Fruit fly (Drosophila melanogaster) whole organism, embryonic: ENCODE measurements around the gene sdt.
A peak's percentile ranks its signal among the peaks of the same experiment; 100 is the strongest.

Source experiments
- BEAF-32 ChIP-seq: fragments of 200-800 bp; sonication (Bioruptor generic); optimal IDR thresholded peaks from 3 replicates; lab custom pipeline; 2017; ENCODE audit warnings: missing biosample characterization, missing genetic modification characterization, mild to moderate bottlenecking, moderate library complexity, missing genetic modification reagents
- Blimp-1 ChIP-seq: fragments of 200-800 bp; sonication (Bioruptor generic); optimal IDR thresholded peaks from 3 replicates; lab custom pipeline; 2018; ENCODE audit warnings: missing biosample characterization, missing genetic modification characterization, mild to moderate bottlenecking, moderate library complexity, missing genetic modification reagents
- CG10366 ChIP-seq: fragments of 200-800 bp; sonication (Bioruptor generic); IDR thresholded peaks from 2 replicates; pipeline ENCODE4 v1.3.6; 2022; ENCODE audit warnings: missing biosample characterization, missing genetic modification characterization
- CG10431 ChIP-seq: fragments of 200-800 bp; sonication (Bioruptor generic); optimal IDR thresholded peaks from 3 replicates; lab custom pipeline; 2018; ENCODE audit warnings: missing biosample characterization, mild to moderate bottlenecking, missing genetic modification characterization
- CG11504 ChIP-seq: fragments of 200-800 bp; sonication (Bioruptor generic); optimal IDR thresholded peaks from 3 replicates; lab custom pipeline; 2019; ENCODE audit warnings: missing biosample characterization, mild to moderate bottlenecking, missing genetic modification characterization, moderate library complexity
- CG12659 ChIP-seq: fragments of 200-800 bp; sonication (Bioruptor generic); optimal IDR thresholded peaks from 3 replicates; lab custom pipeline; 2017; ENCODE audit warnings: mild to moderate bottlenecking, missing biosample characterization, missing genetic modification reagents, missing genetic modification characterization
- CG14710 ChIP-seq: fragments of 200-800 bp; sonication (Bioruptor generic); optimal IDR thresholded peaks from 3 replicates; lab custom pipeline; 2019; ENCODE audit warnings: missing biosample characterization, mild to moderate bottlenecking, missing genetic modification characterization, moderate library complexity
- CG1602 ChIP-seq: fragments of 200-800 bp; sonication (Bioruptor generic); optimal IDR thresholded peaks from 3 replicates; lab custom pipeline; 2016; ENCODE audit warnings: missing biosample characterization, missing genetic modification characterization
- CG16779 ChIP-seq: fragments of 200-800 bp; sonication (Bioruptor generic); IDR thresholded peaks from 2 replicates; pipeline ENCODE4 v1.3.6; 2022; ENCODE audit warnings: missing biosample characterization, missing genetic modification characterization
- CG17359 ChIP-seq: fragments of 200-800 bp; sonication (Bioruptor generic); optimal IDR thresholded peaks from 3 replicates; lab custom pipeline; 2018; ENCODE audit warnings: missing biosample characterization, mild to moderate bottlenecking, missing genetic modification characterization, moderate library complexity
- CG17361 ChIP-seq: fragments of 200-800 bp; sonication (Bioruptor generic); IDR thresholded peaks from 3 replicates; pipeline ENCODE4 v1.3.6; 2022; ENCODE audit warnings: missing biosample characterization, missing genetic modification characterization
- CG18476 ChIP-seq: fragments of 200-800 bp; sonication (Bioruptor generic); optimal IDR thresholded peaks from 2 replicates; lab custom pipeline; 2016; ENCODE audit warnings: missing biosample characterization, mild to moderate bottlenecking, missing genetic modification characterization
- CG31365 ChIP-seq: fragments of 200-800 bp; sonication (Bioruptor generic); optimal IDR thresholded peaks from 2 replicates; lab custom pipeline; 2018; ENCODE audit warnings: missing biosample characterization, mild to moderate bottlenecking, missing genetic modification characterization
- CG32772 ChIP-seq: fragments of 200-800 bp; sonication (Bioruptor generic); IDR thresholded peaks from 2 replicates; pipeline ENCODE4 v1.3.6; 2022; ENCODE audit warnings: missing biosample characterization, missing genetic modification characterization
- CG33557 ChIP-seq: fragments of 200-800 bp; sonication (Bioruptor generic); optimal IDR thresholded peaks from 2 replicates; lab custom pipeline; 2019; ENCODE audit warnings: missing biosample characterization, mild to moderate bottlenecking, missing genetic modification characterization, moderate library complexity
- CG3407 ChIP-seq: fragments of 200-800 bp; sonication (Bioruptor generic); optimal IDR thresholded peaks from 2 replicates; lab custom pipeline; 2018; ENCODE audit warnings: missing biosample characterization, mild to moderate bottlenecking, missing genetic modification characterization
- CG34224 ChIP-seq: fragments of 200-800 bp; sonication (Bioruptor generic); IDR thresholded peaks from 3 replicates; pipeline ENCODE4 v1.3.6; 2022; ENCODE audit warnings: missing biosample characterization, missing genetic modification characterization; ENCODE audit not compliant: partially characterized antibody
- CG7839 ChIP-seq: fragments of 200-800 bp; sonication (Bioruptor generic); optimal IDR thresholded peaks from 3 replicates; lab custom pipeline; 2018; ENCODE audit warnings: missing biosample characterization, mild to moderate bottlenecking, missing genetic modification characterization, moderate library complexity
- CG9437 ChIP-seq: fragments of 200-800 bp; sonication (Bioruptor generic); optimal IDR thresholded peaks from 2 replicates; lab custom pipeline; 2018; ENCODE audit warnings: missing biosample characterization, mild to moderate bottlenecking, missing genetic modification characterization
- CG9876 ChIP-seq: fragments of 200-800 bp; sonication (Bioruptor generic); optimal IDR thresholded peaks from 2 replicates; lab custom pipeline; 2016; ENCODE audit warnings: missing biosample characterization, missing genetic modification characterization
- Dll ChIP-seq: fragments of 200-800 bp; sonication (Bioruptor generic); IDR thresholded peaks from 4 replicates; pipeline ENCODE4 v1.3.6; 2022; ENCODE audit warnings: missing biosample characterization, missing genetic modification characterization; ENCODE audit not compliant: partially characterized antibody
- Drgx ChIP-seq: fragments of 200-800 bp; sonication (Bioruptor generic); IDR thresholded peaks from 2 replicates; pipeline ENCODE4 v1.3.6; 2022; ENCODE audit warnings: missing biosample characterization, missing genetic modification characterization
- E2f2 ChIP-seq: fragments of 200-800 bp; sonication (Bioruptor generic); IDR thresholded peaks from 2 replicates; pipeline ENCODE4 v1.3.6; 2022; ENCODE audit warnings: missing biosample characterization, missing genetic modification characterization
- H2.0 ChIP-seq: fragments of 200-800 bp; sonication (Bioruptor generic); IDR thresholded peaks from 2 replicates; pipeline ENCODE4 v1.3.6; 2022; ENCODE audit warnings: missing biosample characterization, missing genetic modification characterization
- Oli ChIP-seq: fragments of 200-800 bp; sonication (Bioruptor generic); optimal IDR thresholded peaks from 2 replicates; lab custom pipeline; 2018; ENCODE audit warnings: missing biosample characterization, mild to moderate bottlenecking, missing genetic modification characterization, moderate library complexity
- Sox100B ChIP-seq: fragments of 200-800 bp; sonication (Bioruptor generic); optimal IDR thresholded peaks from 3 replicates; lab custom pipeline; 2018; ENCODE audit warnings: missing biosample characterization, mild to moderate bottlenecking, missing genetic modification characterization
- Stat92E ChIP-seq, 3 experiments: fragments of >200 bp in 2 of 3; fragments of 200-800 bp in 1 of 3; sonication (Bioruptor generic) in 1 of 3; optimal IDR thresholded peaks; 2 replicates each; lab custom pipeline; 2017 to 2019; ENCODE audit warnings: missing biosample characterization in 3 of 3, missing genetic modification characterization in 3 of 3, mild to moderate bottlenecking in 1 of 3, moderate library complexity in 1 of 3
- Tbp ChIP-seq: fragments of >200 bp; optimal IDR thresholded peaks from 2 replicates; lab custom pipeline; 2018; ENCODE audit warnings: missing biosample characterization, missing genetic modification characterization
- Xrp1 ChIP-seq: fragments of 200-800 bp; sonication (Bioruptor generic); IDR thresholded peaks from 2 replicates; pipeline ENCODE4 v1.3.6; 2022; ENCODE audit warnings: missing biosample characterization, missing genetic modification characterization
- ara ChIP-seq: fragments of 200-800 bp; sonication (Bioruptor generic); IDR thresholded peaks from 2 replicates; pipeline ENCODE4 v1.3.6; 2022; ENCODE audit warnings: missing biosample characterization, missing genetic modification characterization
- ash1 ChIP-seq: fragments of 200-800 bp; sonication (Bioruptor generic); optimal IDR thresholded peaks from 2 replicates; lab custom pipeline; 2018; ENCODE audit warnings: missing biosample characterization, mild to moderate bottlenecking, missing genetic modification characterization
- ci ChIP-seq: fragments of 200-800 bp; sonication (Bioruptor generic); IDR thresholded peaks from 3 replicates; pipeline ENCODE4 v1.3.6; 2022; ENCODE audit warnings: missing biosample characterization, missing genetic modification characterization
- crc ChIP-seq: fragments of 200-800 bp; sonication (Bioruptor generic); optimal IDR thresholded peaks from 2 replicates; lab custom pipeline; 2016; ENCODE audit warnings: missing biosample characterization, missing genetic modification characterization
- dmrt99B ChIP-seq: fragments of 200-800 bp; sonication (Bioruptor generic); optimal IDR thresholded peaks from 2 replicates; lab custom pipeline; 2018; ENCODE audit warnings: missing biosample characterization, mild to moderate bottlenecking, missing genetic modification characterization, moderate library complexity
- dysf ChIP-seq: fragments of 200-800 bp; sonication (Bioruptor generic); IDR thresholded peaks from 3 replicates; pipeline ENCODE4 v1.3.6; 2022; ENCODE audit warnings: missing biosample characterization, missing genetic modification characterization
- hth ChIP-seq: fragments of >200 bp; optimal IDR thresholded peaks from 2 replicates; lab custom pipeline; 2017; ENCODE audit warnings: inconsistent platforms
- jigr1 ChIP-seq: fragments of 200-800 bp; sonication (Bioruptor generic); IDR thresholded peaks from 3 replicates; pipeline ENCODE4 v1.3.6; 2022; ENCODE audit warnings: missing biosample characterization, missing genetic modification characterization
- lov ChIP-seq, 2 experiments: fragments of 200-800 bp in 1 of 2; fragments of >200 bp in 1 of 2; sonication (Bioruptor generic) in 1 of 2; IDR thresholded peaks in 1 of 2; optimal IDR thresholded peaks in 1 of 2; 2 replicates in 1 of 2; 3 replicates in 1 of 2; pipeline versions ENCODE4 v1.3.6 to Lab custom; 2017 to 2022; ENCODE audit warnings: missing biosample characterization in 1 of 2, missing genetic modification characterization in 1 of 2
- maf-S ChIP-seq: fragments of 200-800 bp; sonication (Bioruptor generic); optimal IDR thresholded peaks from 2 replicates; lab custom pipeline; 2016; ENCODE audit warnings: missing biosample characterization, missing genetic modification characterization
- nom ChIP-seq: fragments of 200-800 bp; sonication (Bioruptor generic); optimal IDR thresholded peaks from 2 replicates; lab custom pipeline; 2017; ENCODE audit warnings: missing biosample characterization, missing genetic modification characterization, mild to moderate bottlenecking, moderate library complexity, missing genetic modification reagents
- p53 ChIP-seq: fragments of 200-800 bp; sonication (Bioruptor generic); optimal IDR thresholded peaks from 2 replicates; lab custom pipeline; 2016; ENCODE audit warnings: missing biosample characterization, missing genetic modification characterization
- pho ChIP-seq: fragments of 200-800 bp; sonication (Bioruptor generic); optimal IDR thresholded peaks from 2 replicates; lab custom pipeline; 2016; ENCODE audit warnings: missing biosample characterization, missing genetic modification characterization
- row ChIP-seq: fragments of 200-800 bp; sonication (Bioruptor generic); IDR thresholded peaks from 3 replicates; pipeline ENCODE4 v1.3.6; 2022; ENCODE audit warnings: missing biosample characterization, missing genetic modification characterization
- slbo ChIP-seq: fragments of 200-800 bp; sonication (Bioruptor generic); IDR thresholded peaks from 2 replicates; pipeline ENCODE4 v1.3.6; 2022; ENCODE audit warnings: missing biosample characterization, missing genetic modification characterization
- stwl ChIP-seq: fragments of 200-800 bp; sonication (Bioruptor generic); optimal IDR thresholded peaks from 3 replicates; lab custom pipeline; 2018; ENCODE audit warnings: missing biosample characterization, mild to moderate bottlenecking, missing genetic modification characterization, moderate library complexity
- sug ChIP-seq: fragments of 200-800 bp; optimal IDR thresholded peaks from 2 replicates; lab custom pipeline; 2019; ENCODE audit warnings: missing biosample characterization, mild to moderate bottlenecking, missing genetic modification characterization, moderate library complexity
- tgo ChIP-seq: fragments of 200-800 bp; sonication (Bioruptor generic); IDR thresholded peaks from 3 replicates; pipeline ENCODE4 v1.3.6; 2022; ENCODE audit warnings: missing biosample characterization, missing genetic modification characterization
- wek ChIP-seq: fragments of 200-800 bp; sonication (Bioruptor generic); optimal IDR thresholded peaks from 3 replicates; lab custom pipeline; 2018; ENCODE audit warnings: missing biosample characterization, mild to moderate bottlenecking, missing genetic modification characterization, moderate library complexity
- zfh1 ChIP-seq: fragments of 200-800 bp; sonication (Bioruptor generic); IDR thresholded peaks from 3 replicates; pipeline ENCODE4 v1.3.6; 2022; ENCODE audit warnings: missing biosample characterization, missing genetic modification characterization

sdt gene

DNA sequence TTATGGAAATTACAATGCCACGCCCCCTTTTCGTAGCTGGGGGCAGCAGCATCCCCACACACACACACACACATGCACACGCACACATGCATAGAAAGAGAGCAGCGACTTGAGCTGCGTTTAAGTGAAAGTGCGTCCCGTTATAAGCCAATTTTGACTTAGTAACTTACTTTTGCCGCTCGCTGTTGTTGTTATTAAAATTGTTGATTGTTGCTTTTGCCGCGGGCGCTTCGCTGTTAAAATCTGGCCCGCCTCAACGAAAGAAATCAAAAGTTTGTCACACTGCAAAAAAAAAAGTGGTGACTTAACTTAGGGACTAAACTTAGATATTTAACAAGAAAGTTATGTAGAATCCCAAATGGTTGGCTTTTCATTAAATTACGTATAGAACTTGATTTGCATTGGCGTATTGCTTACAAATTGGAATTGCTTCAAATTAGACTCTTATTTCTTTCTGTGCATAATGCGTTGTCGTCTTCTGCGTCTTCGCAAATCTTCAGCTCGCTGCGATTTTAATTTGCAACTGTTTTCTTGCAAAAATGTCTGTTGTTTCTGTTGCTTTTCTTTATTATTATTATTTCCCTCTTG is 76.5 kb downstream of the sdt start (continued):
- 0 out of 3 replicates have a peak, but pooled peaks have one; percentile 13 for TF ChIP-seq dysf (GFP tag; lab: Robert Waterston, UW)
- 0 out of 3 replicates have a peak, but pooled peaks have one; percentile 14 for TF ChIP-seq CG17361 (GFP tag; lab: Robert Waterston, UW)
- TF ChIP-seq dmrt99B (tag; lab: Kevin White, UChicago) = peak; percentile 48
- peak; percentile 43; the same call in 1 of the 2 replicates for TF ChIP-seq H2.0 (GFP tag; lab: Robert Waterston, UW)
- no peak for TF ChIP-seq CG12659 (GFP tag; lab: Kevin White, UChicago)
- peak; percentile 48; the same call in 1 of the 2 replicates for TF ChIP-seq Xrp1 (GFP tag; lab: Robert Waterston, UW)
- TF ChIP-seq CG10366 (GFP tag; lab: Robert Waterston, UW) = peak; percentile 27; the same call in 1 of the 2 replicates
- no peak for TF ChIP-seq Oli
- peak; percentile 4 for TF ChIP-seq CG7839 (tag; lab: Kevin White, UChicago)
- no peak for TF ChIP-seq CG34224 (GFP tag; lab: Robert Waterston, UW)
- no peak for TF ChIP-seq CG16779 (GFP tag; lab: Robert Waterston, UW)
- no peak for TF ChIP-seq nom
- TF ChIP-seq stwl (tag; lab: Kevin White, UChicago) = no peak
- TF ChIP-seq E2f2 (GFP tag; lab: Robert Waterston, UW) = peak; percentile 13; the same call in 1 of the 2 replicates
- TF ChIP-seq Blimp-1 (GFP tag; lab: Kevin White, UChicago) = peak; percentile 77
- TF ChIP-seq slbo = peak; percentile 41; the same call in 1 of the 2 replicates
- no peak for TF ChIP-seq hth (lab: Kevin White, UChicago)
- TF ChIP-seq CG18476 = no peak
- 0 out of 2 replicates have a peak, but pooled peaks have one; percentile 27 for TF ChIP-seq ara (GFP tag; lab: Robert Waterston, UW)
- no peak for TF ChIP-seq Tbp (GFP tag; lab: Kevin White, UChicago)
- TF ChIP-seq Sox100B (GFP tag; lab: Kevin White, UChicago) = no peak
- peak; percentile 50 for TF ChIP-seq CG11504 (tag; lab: Kevin White, UChicago)
- no peak for TF ChIP-seq CG9437 (GFP tag; lab: Kevin White, UChicago)
- peak; percentile 67; the same call in 2 of the 3 replicates for TF ChIP-seq ci
- TF ChIP-seq CG9876 (GFP tag; lab: Kevin White, UChicago) = no peak
- TF ChIP-seq ash1 = no peak
- TF ChIP-seq jigr1 (GFP tag; lab: Robert Waterston, UW) = no peak
- 0 out of 2 replicates have a peak, but pooled peaks have one; percentile 27 for TF ChIP-seq CG32772 (GFP tag; lab: Robert Waterston, UW)
- TF ChIP-seq CG17359 (tag; lab: Kevin White, UChicago) = peak; percentile 30
- TF ChIP-seq CG1602 (GFP tag; lab: Kevin White, UChicago) = no peak
- TF ChIP-seq wek (GFP tag; lab: Kevin White, UChicago) = no peak
- TF ChIP-seq, all 482 proteins: peak for 48

DNA sequence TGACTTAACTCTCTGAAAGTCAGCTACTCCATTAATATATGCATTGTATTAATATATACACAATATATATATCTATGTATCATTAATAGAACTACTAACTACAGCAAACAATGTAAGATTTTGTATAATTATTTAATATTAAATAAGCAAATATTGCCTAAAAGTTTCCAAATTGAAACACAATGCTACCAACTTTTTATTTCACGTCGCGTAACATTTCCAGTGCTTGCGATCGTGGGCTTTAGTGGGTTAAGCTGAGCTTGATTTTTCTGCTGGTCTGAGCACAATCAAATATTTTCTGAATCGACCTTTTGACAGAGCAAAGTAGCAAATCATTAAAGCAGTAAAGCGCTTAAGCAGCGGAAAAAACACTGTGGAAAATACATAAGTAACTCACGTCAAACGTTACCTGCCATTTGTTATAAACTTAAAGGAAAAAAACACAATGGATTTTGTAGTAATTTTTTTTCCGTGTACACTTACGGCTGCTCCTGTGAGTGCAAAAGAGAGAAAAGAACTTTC is 80.0 kb downstream of the sdt start:
- TF ChIP-seq pho (GFP tag; lab: Kevin White, UChicago) (no peak), p53 (GFP tag; lab: Kevin White, UChicago) (no peak), CG14710 (tag; lab: Kevin White, UChicago) (no peak), zfh1 (GFP tag; lab: Robert Waterston, UW) (no peak), CG33557 (GFP tag; lab: Kevin White, UChicago) (no peak), CG10431 (GFP tag; lab: Kevin White, UChicago) (no peak), Drgx (peak; percentile 46; the same call in 1 of the 2 replicates), CG31365 (tag; lab: Kevin White, UChicago) (no peak), BEAF-32 (GFP tag; lab: Kevin White, UChicago) (no peak), Dll (GFP tag; lab: Robert Waterston, UW) (no peak), tgo (no peak), sug (tag; lab: Kevin White, UChicago) (no peak), Stat92E (GFP tag; optimal IDR thresholded peaks at IDR 0.05; lab: Kevin White, UChicago) (no peak), lov (optimal IDR thresholded peaks at IDR 0.05; lab: Kevin White, UChicago) (no peak), lov (GFP tag; IDR thresholded peaks at IDR 0.05; lab: Robert Waterston, UW) (no peak), Blimp-1 (GFP tag; lab: Kevin White, UChicago) (peak; percentile 79), CG3407 (GFP tag; lab: Kevin White, UChicago) (no peak), maf-S (GFP tag; lab: Kevin White, UChicago) (no peak), crc (GFP tag; lab: Kevin White, UChicago) (no peak), row (GFP tag; lab: Robert Waterston, UW) (0 out of 3 replicates have a peak, but pooled peaks have one; percentile 6)
